Worm (Caenorhabditis elegans) whole organism, early embryonic: ENCODE measurements around the gene Y45F10B.59.
"Not testable (repeated sequence)": the region's sequence is repeated elsewhere in the genome, so short reads cannot be mapped to it uniquely, and the experiment has no call there.

Source experiments
- B0310.2 ChIP-seq: sonication (generic microtip); optimal IDR thresholded peaks from 2 replicates; lab custom pipeline; 2016; ENCODE audit warnings: mild to moderate bottlenecking, missing genetic modification characterization, missing compliant biosample characterization
- F13C5.2 ChIP-seq: sonication (generic microtip); optimal IDR thresholded peaks from 2 replicates; lab custom pipeline; 2017; ENCODE audit warnings: mild to moderate bottlenecking, missing genetic modification characterization, inconsistent platforms, missing compliant biosample characterization
- aly-1 ChIP-seq: sonication (generic microtip); optimal IDR thresholded peaks from 2 replicates; lab custom pipeline; 2016; ENCODE audit warnings: missing genetic modification characterization, missing compliant biosample characterization
- ama-1 ChIP-seq: fragments of 150-350 bp; optimal IDR thresholded peaks from 2 replicates; lab custom pipeline; 2014
- ceh-13 ChIP-seq: fragments of 200-800 bp; sonication (Bioruptor generic); optimal IDR thresholded peaks from 2 replicates; lab custom pipeline; 2018; ENCODE audit warnings: mild to moderate bottlenecking, missing genetic modification characterization, missing compliant biosample characterization
- ceh-36 ChIP-seq: sonication (generic microtip); optimal IDR thresholded peaks from 2 replicates; lab custom pipeline; 2016; ENCODE audit warnings: missing genetic modification characterization, inconsistent platforms, missing compliant biosample characterization
- ets-7 ChIP-seq: sonication (generic microtip); optimal IDR thresholded peaks from 2 replicates; lab custom pipeline; 2016; ENCODE audit warnings: missing genotype, missing genetic modification characterization, missing compliant biosample characterization
- flt-1 ChIP-seq: fragments of 200-800 bp; sonication (Bioruptor generic); IDR thresholded peaks from 2 replicates; pipeline ENCODE4 v1.3.6; 2022; ENCODE audit warnings: missing genetic modification characterization, missing compliant biosample characterization
- hmbx-1 ChIP-seq: sonication (generic microtip); optimal IDR thresholded peaks from 2 replicates; lab custom pipeline; 2016; ENCODE audit warnings: mild to moderate bottlenecking, missing genetic modification characterization, missing compliant biosample characterization
- hmg-4 ChIP-seq: fragments of 200-800 bp; sonication (Bioruptor generic); optimal IDR thresholded peaks from 2 replicates; lab custom pipeline; 2018; ENCODE audit warnings: mild to moderate bottlenecking, missing genetic modification characterization, missing compliant biosample characterization
- hnd-1 ChIP-seq: sonication (generic microtip); optimal IDR thresholded peaks from 2 replicates; lab custom pipeline; 2016; ENCODE audit warnings: missing genetic modification characterization, missing compliant biosample characterization
- pes-1 ChIP-seq: fragments of 200-800 bp; sonication (Bioruptor generic); IDR thresholded peaks from 2 replicates; pipeline ENCODE4 v1.3.6; 2022; ENCODE audit warnings: missing genetic modification reagents, missing genetic modification characterization, missing compliant biosample characterization
- scrt-1 ChIP-seq: fragments of 200-800 bp; sonication (Bioruptor generic); IDR thresholded peaks from 2 replicates; pipeline ENCODE4 v1.3.6; 2022; ENCODE audit warnings: missing genetic modification characterization, missing compliant biosample characterization
- sea-1 ChIP-seq: fragments of 200-800 bp; sonication (Bioruptor generic); conservative IDR thresholded peaks from 2 replicates; pipeline ENCODE4 v1.3.6; 2022; ENCODE audit warnings: missing genetic modification characterization, missing compliant biosample characterization
- tbx-11 ChIP-seq: fragments of 200-800 bp; sonication (Bioruptor generic); IDR thresholded peaks from 2 replicates; pipeline ENCODE4 v1.3.6; 2022; ENCODE audit warnings: missing genetic modification characterization, missing compliant biosample characterization
- tbx-37 ChIP-seq: fragments of 200-800 bp; sonication (Bioruptor generic); conservative IDR thresholded peaks from 2 replicates; pipeline ENCODE4 v1.3.6; 2022; ENCODE audit warnings: missing genetic modification reagents, missing genetic modification characterization, missing compliant biosample characterization
- tra-4 ChIP-seq: sonication (generic microtip); optimal IDR thresholded peaks from 2 replicates; lab custom pipeline; 2017; ENCODE audit warnings: missing genetic modification characterization, missing compliant biosample characterization

Y45F10B.59 gene

ce11 chrIV:13588544-13589043, 13.8 kb upstream of the Y45F10B.59 start, which contains the start of gene sru-9:
Gene sru-9 (plus strand): TSS chrIV:13588993.
- TF ChIP-seq flt-1 (GFP tag; lab: Robert Waterston, UW); ets-7 (tag; lab: Kevin White, UChicago); aly-1 (tag; lab: Kevin White, UChicago): not testable (repeated sequence)

ce11 chrIV:13591645-13592044, 10.8 kb upstream of the Y45F10B.59 start, which contains the start of gene tsp-5:
Gene tsp-5 (minus strand): TSS chrIV:13591745.
- no peak for TF ChIP-seq F13C5.2 (tag; lab: Kevin White, UChicago)
- TF ChIP-seq ets-7 (tag; lab: Kevin White, UChicago), result no peak
- no peak for TF ChIP-seq pes-1 (GFP tag; lab: Robert Waterston, UW)
- TF ChIP-seq sea-1, result no peak
- no peak for TF ChIP-seq scrt-1 (GFP tag; lab: Robert Waterston, UW)
- TF ChIP-seq hmg-4 (GFP tag; lab: Kevin White, UChicago), result no peak
- no peak for TF ChIP-seq ama-1 (lab: Kevin White, UChicago)
- no peak for TF ChIP-seq hmbx-1
- TF ChIP-seq aly-1 (tag; lab: Kevin White, UChicago), result no peak
- no peak for TF ChIP-seq flt-1 (GFP tag; lab: Robert Waterston, UW)
- TF ChIP-seq tra-4, result no peak

ce11 chrIV:13593351-13593750, 9.1 kb upstream of the Y45F10B.59 start, which contains the start of gene Y45F10B.3:
Gene Y45F10B.3 (plus strand): TSS chrIV:13593651.
- TF ChIP-seq hmg-4 (GFP tag; lab: Kevin White, UChicago) (no peak), F13C5.2 (tag; lab: Kevin White, UChicago) (no peak), aly-1 (tag; lab: Kevin White, UChicago) (no peak), flt-1 (GFP tag; lab: Robert Waterston, UW) (no peak), tra-4 (no peak), B0310.2 (tag; lab: Kevin White, UChicago) (no peak), sea-1 (no peak), ets-7 (tag; lab: Kevin White, UChicago) (no peak), ceh-13 (GFP tag; lab: Kevin White, UChicago) (no peak), tbx-37 (GFP tag; lab: Robert Waterston, UW) (no peak), tbx-11 (no peak), ceh-36 (tag; lab: Kevin White, UChicago) (no peak), pes-1 (GFP tag; lab: Robert Waterston, UW) (no peak)

DNA sequence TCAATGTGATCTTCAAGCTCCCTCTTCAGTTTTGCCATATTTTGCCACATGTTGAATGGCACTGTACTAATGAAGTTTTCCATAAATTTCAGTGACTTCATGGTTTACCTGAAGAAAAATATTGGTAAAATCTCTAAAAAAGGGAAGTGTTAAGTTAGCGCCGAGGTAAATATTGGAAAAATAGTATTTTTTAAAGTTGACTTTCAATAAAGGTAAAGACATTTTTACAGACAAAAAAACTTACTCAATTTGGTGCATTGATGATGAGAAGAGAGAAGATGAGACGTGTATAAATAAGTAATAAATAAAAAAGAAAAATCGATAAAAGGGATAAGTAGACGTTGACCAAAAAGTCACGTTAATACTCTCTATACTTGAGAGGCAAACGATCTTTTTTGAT, 4.6 kb upstream of the Y45F10B.59 start, which contains the start of gene Y45F10B.9:
Gene Y45F10B.9 (minus strand): TSS at position 101 of the 400 bp plus-strand sequence.
- TF ChIP-seq ceh-13 (GFP tag; lab: Kevin White, UChicago); pes-1 (GFP tag; lab: Robert Waterston, UW); flt-1 (GFP tag; lab: Robert Waterston, UW): not testable (repeated sequence)

DNA sequence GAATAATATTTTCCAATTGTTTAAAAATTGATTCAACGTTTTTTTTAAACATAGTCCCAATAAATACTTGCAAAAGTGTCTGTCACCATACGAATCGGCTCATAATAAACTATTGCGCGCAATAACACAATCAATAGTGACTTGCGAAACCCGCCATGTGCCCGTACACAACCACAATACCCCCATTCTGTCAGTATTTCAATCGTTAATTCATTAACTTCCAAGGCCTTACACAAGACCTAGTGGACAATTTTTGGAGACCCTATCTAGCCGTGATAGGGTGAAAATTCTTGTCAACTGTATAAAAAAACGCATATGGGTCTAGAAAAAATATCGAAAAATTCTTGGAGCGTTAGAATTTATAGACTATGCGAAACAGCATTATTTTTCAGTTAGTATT, 1.8 kb upstream of the Y45F10B.59 start:
- TF ChIP-seq ama-1 (lab: Kevin White, UChicago), result no peak
- no peak for TF ChIP-seq tbx-11
- no peak for TF ChIP-seq F13C5.2 (tag; lab: Kevin White, UChicago)
- TF ChIP-seq sea-1, result no peak
- TF ChIP-seq ceh-36 (tag; lab: Kevin White, UChicago), result no peak
- TF ChIP-seq flt-1 (GFP tag; lab: Robert Waterston, UW), result no peak
- TF ChIP-seq ets-7 (tag; lab: Kevin White, UChicago), result no peak

DNA sequence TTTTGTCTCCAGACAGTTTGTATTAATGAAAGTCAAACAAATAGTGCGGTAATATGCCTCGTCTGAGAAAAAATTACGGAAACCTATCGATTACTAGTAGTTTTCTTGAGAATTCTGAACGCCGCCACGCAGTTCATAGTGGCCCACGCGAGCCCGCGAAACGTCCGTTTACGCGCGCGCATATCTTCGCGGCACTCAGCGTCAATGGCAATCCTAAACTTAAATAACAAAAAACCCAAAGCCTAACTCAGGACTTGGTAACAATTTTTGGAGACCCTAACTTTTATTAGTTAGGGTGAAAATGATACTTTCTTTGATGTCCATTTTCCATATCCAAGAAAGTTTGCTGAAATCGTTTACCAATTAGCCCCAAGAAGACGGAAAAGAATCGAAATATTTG, 991 bp upstream of the Y45F10B.59 start:
- TF ChIP-seq flt-1 (GFP tag; lab: Robert Waterston, UW) (no peak), hmbx-1 (no peak), ets-7 (tag; lab: Kevin White, UChicago) (no peak), tbx-11 (no peak), B0310.2 (tag; lab: Kevin White, UChicago) (no peak), aly-1 (tag; lab: Kevin White, UChicago) (no peak), ceh-13 (GFP tag; lab: Kevin White, UChicago) (no peak), ceh-36 (tag; lab: Kevin White, UChicago) (no peak), hmg-4 (GFP tag; lab: Kevin White, UChicago) (no peak), F13C5.2 (tag; lab: Kevin White, UChicago) (no peak), tbx-37 (GFP tag; lab: Robert Waterston, UW) (no peak), tra-4 (no peak)

DNA sequence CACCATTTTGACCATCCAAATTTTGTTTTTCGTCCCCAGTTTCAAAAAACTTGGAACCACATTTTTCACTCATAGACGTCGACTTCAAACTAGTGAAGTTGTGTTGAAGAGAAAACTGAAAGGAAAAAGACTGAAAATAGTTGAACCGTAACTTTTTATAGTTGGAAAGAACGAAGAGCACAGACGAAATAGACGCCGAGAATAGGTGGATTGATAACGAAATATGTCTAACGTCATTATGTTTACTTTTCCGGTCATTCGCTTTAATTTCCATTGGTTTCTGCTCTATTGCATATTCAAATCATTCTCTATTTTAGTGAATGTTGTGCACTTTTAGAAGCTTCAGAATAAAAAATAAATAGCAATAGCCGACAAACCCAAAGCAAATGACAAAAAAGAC, 7.3 kb downstream of the Y45F10B.59 start, which contains the start of gene C08F11.13:
Gene C08F11.13 (minus strand): TSS at position 138 of the 400 bp plus-strand sequence.
- TF ChIP-seq hmg-4 (GFP tag; lab: Kevin White, UChicago) (no peak), ceh-36 (tag; lab: Kevin White, UChicago) (no peak), pes-1 (GFP tag; lab: Robert Waterston, UW) (no peak), aly-1 (tag; lab: Kevin White, UChicago) (no peak), B0310.2 (tag; lab: Kevin White, UChicago) (no peak), hnd-1 (tag; lab: Kevin White, UChicago) (no peak), ama-1 (lab: Kevin White, UChicago) (no peak), sea-1 (no peak), flt-1 (GFP tag; lab: Robert Waterston, UW) (no peak), hmbx-1 (no peak), tra-4 (no peak)

ce11 chrIV:13619203-13619602, 16.8 kb downstream of the Y45F10B.59 start, which contains the start of gene C08F11.3:
Gene C08F11.3 (plus strand): TSS chrIV:13619503.
- TF ChIP-seq sea-1 (no peak), hmbx-1 (no peak), scrt-1 (GFP tag; lab: Robert Waterston, UW) (no peak), ama-1 (lab: Kevin White, UChicago) (no peak), tbx-11 (no peak), F13C5.2 (tag; lab: Kevin White, UChicago) (no peak), pes-1 (GFP tag; lab: Robert Waterston, UW) (no peak), flt-1 (GFP tag; lab: Robert Waterston, UW) (no peak), tra-4 (no peak), tbx-37 (GFP tag; lab: Robert Waterston, UW) (no peak), hmg-4 (GFP tag; lab: Kevin White, UChicago) (no peak), B0310.2 (tag; lab: Kevin White, UChicago) (no peak)
